Worm (Caenorhabditis elegans): ENCODE measurements around the gene F55H2.7.
A peak's percentile ranks its signal among the peaks of the same experiment; 100 is the strongest.

Gene F55H2.7

DNA sequence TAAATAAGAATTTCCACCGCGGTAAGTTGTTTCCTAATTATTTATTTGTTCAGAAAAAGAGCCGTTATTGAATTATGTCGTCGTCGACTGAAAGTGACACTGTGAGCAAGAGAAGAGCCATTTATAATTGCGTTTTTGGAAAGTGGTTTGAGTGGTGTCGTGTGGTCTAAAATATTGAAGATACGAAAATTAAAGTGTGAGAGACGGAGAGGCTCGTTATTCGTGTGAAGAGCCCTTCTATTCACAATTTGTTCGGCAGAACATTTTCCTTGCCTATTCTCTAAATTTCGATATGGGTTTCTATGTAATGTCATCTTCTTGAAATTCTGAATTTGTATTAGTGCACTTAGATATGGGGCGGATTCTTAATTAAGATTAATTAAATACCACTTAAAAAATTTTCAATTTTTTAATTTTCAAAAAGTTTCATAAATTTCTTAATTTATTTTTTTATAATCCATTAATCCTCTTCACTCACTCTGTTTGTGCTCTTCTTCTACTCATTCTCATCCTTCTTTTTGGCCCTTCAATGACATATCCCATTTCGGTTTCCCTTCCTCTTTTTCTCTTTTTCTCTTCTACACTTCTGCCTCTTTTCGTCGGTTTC lies 6.2 kb downstream of the F55H2.7 start (continued):
- TF ChIP-seq pha-4 (GFP tag; IDR thresholded peaks at IDR 0.05) (peak; percentile 9; the same call in 1 of the 2 replicates), pha-4 (tag; optimal IDR thresholded peaks at IDR 0.05) (no peak), mxl-3 (GFP tag; optimal IDR thresholded peaks at IDR 0.05) (no peak), mxl-2 (GFP tag; conservative IDR thresholded peaks at IDR 0.05) (no peak), duxl-1 (tag; optimal IDR thresholded peaks at IDR 0.05; ENCODE audit: poor library complexity) (no peak), lin-13 (GFP tag; optimal IDR thresholded peaks at IDR 0.05) (peak; percentile 38), daf-19 (GFP tag; conservative IDR thresholded peaks at IDR 0.05) (no peak), Y75B8A.6 (GFP tag; IDR thresholded peaks at IDR 0.05) (no peak), unc-39 (tag; optimal IDR thresholded peaks at IDR 0.05) (no peak), unc-62 (GFP tag; optimal IDR thresholded peaks at IDR 0.05 in 1 of 2) (no peak), unc-62 (tag; optimal IDR thresholded peaks at IDR 0.05) (no peak), Y105C5A.15 (GFP tag; IDR thresholded peaks at IDR 0.05) (0 out of 2 replicates have a peak, but pooled peaks have one; percentile 16), spr-3 (GFP tag; optimal IDR thresholded peaks at IDR 0.05) (no peak), madf-5 (GFP tag; IDR thresholded peaks at IDR 0.05) (0 out of 4 replicates have a peak, but pooled peaks of 1 of the 2 experiments have one; percentile 17), Y5F2A.4 (GFP tag; optimal IDR thresholded peaks at IDR 0.05) (no peak), nhr-25 (tag; optimal IDR thresholded peaks at IDR 0.05; ENCODE audit: borderline replicate concordance, insufficient read depth) (peak; percentile 9), zfp-3 (GFP tag; conservative IDR thresholded peaks at IDR 0.05) (peak; percentile 65; the same call in 1 of the 2 replicates), lin-1 (GFP tag; IDR thresholded peaks at IDR 0.05) (peak; percentile 36; the same call in 1 of the 2 replicates), nhr-42 (GFP tag; IDR thresholded peaks at IDR 0.05) (0 out of 2 replicates have a peak, but pooled peaks have one; percentile 45)

DNA sequence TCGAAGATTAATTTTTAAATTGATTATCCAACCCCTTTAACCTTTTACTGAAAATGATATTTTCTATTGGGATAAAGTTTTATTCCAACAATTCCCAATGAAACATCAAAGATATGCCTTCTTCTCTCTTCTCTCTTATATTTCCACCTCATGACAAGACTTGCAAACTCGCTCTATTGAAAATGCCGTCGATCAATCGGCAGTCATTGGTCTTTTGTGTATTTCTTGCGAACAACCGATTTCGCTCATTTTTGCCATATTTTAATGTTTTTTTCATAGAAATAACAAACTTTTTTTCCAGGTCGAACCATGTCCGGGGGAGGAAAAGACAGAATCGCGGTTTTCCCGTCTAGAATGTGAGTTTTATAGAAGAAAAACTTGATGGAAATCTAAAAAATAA lies 8.2 kb downstream of the F55H2.7 start, which contains the start of gene vha-14:
TSS of gene vha-14 (plus strand) at position 302 of the 400 bp plus-strand sequence.
- peak; percentile 77 for TF ChIP-seq pqm-1 (tag; optimal IDR thresholded peaks at IDR 0.05)
- TF ChIP-seq nhr-237 (tag; optimal IDR thresholded peaks at IDR 0.05): no peak
- peak; percentile 22 for TF ChIP-seq hlh-11 (tag; optimal IDR thresholded peaks at IDR 0.05)
- TF ChIP-seq F37D6.2 (tag; optimal IDR thresholded peaks at IDR 0.05): no peak
- TF ChIP-seq hif-1 (tag; optimal IDR thresholded peaks at IDR 0.05): no peak
- TF ChIP-seq zag-1 (tag; optimal IDR thresholded peaks at IDR 0.05): no peak
- peak; percentile 21 for TF ChIP-seq mes-2 (tag; optimal IDR thresholded peaks at IDR 0.05; ENCODE audit: poor library complexity, severe bottlenecking)
- no peak for TF ChIP-seq ztf-11 (tag; optimal IDR thresholded peaks at IDR 0.05)
- no peak for TF ChIP-seq zfp-3 (GFP tag; conservative IDR thresholded peaks at IDR 0.05)
- TF ChIP-seq hmg-1.1 (GFP tag; IDR thresholded peaks at IDR 0.05): no peak
- no peak for TF ChIP-seq aly-2 (tag; optimal IDR thresholded peaks at IDR 0.05)
- TF ChIP-seq spr-1 (tag; optimal IDR thresholded peaks at IDR 0.05): no peak
- TF ChIP-seq R02D3.7 (tag; optimal IDR thresholded peaks at IDR 0.05): no peak
- TF ChIP-seq php-3 (GFP tag; IDR thresholded peaks at IDR 0.05): no peak
- TF ChIP-seq daf-8 (GFP tag; IDR thresholded peaks at IDR 0.05): no peak
- no peak for TF ChIP-seq Y5F2A.4 (GFP tag; optimal IDR thresholded peaks at IDR 0.05)
- no peak for TF ChIP-seq dmd-9 (GFP tag; IDR thresholded peaks at IDR 0.05)
- TF ChIP-seq nhr-102 (tag; optimal IDR thresholded peaks at IDR 0.05): no peak
- TF ChIP-seq set-16 (GFP tag; IDR thresholded peaks at IDR 0.05): no peak
- TF ChIP-seq lin-13 (GFP tag; optimal IDR thresholded peaks at IDR 0.05): no peak
- TF ChIP-seq vab-7 (GFP tag; IDR thresholded peaks at IDR 0.05): no peak
- no peak for TF ChIP-seq pha-4 (GFP tag; IDR thresholded peaks at IDR 0.05)
- no peak for TF ChIP-seq pha-4 (tag; optimal IDR thresholded peaks at IDR 0.05)
- TF ChIP-seq skn-1 (tag; optimal IDR thresholded peaks at IDR 0.05): no peak
- TF ChIP-seq dmd-6 (GFP tag; IDR thresholded peaks at IDR 0.05): no peak
- no peak for TF ChIP-seq unc-39 (tag; optimal IDR thresholded peaks at IDR 0.05)
- no peak for TF ChIP-seq rbr-2 (tag; optimal IDR thresholded peaks at IDR 0.05)
- TF ChIP-seq snpc-1.2 (GFP tag; IDR thresholded peaks at IDR 0.05): no peak
- TF ChIP-seq spr-3 (GFP tag; optimal IDR thresholded peaks at IDR 0.05): no peak
- TF ChIP-seq Y75B8A.6 (GFP tag; IDR thresholded peaks at IDR 0.05): no peak
- no peak for TF ChIP-seq ceh-44 (GFP tag; IDR thresholded peaks at IDR 0.05)
- no peak for TF ChIP-seq lin-15B (tag; optimal IDR thresholded peaks at IDR 0.05)
- TF ChIP-seq ceh-20 (GFP tag; IDR thresholded peaks at IDR 0.05): no peak
- no peak for TF ChIP-seq lin-1 (GFP tag; IDR thresholded peaks at IDR 0.05)
- TF ChIP-seq T26A8.4 (GFP tag; IDR thresholded peaks at IDR 0.05): no peak
- TF ChIP-seq ZK546.5 (tag; optimal IDR thresholded peaks at IDR 0.05): no peak
- peak; percentile 77 for TF ChIP-seq mep-1 (tag; optimal IDR thresholded peaks at IDR 0.05)
- no peak for TF ChIP-seq saeg-2 (GFP tag; IDR thresholded peaks at IDR 0.05)

All from whole organism, L4 larva.